Fruit fly (Drosophila melanogaster) whole organism, pupa: ENCODE measurements around the gene CG14840.

Experiments used
- CG15710 ChIP-seq: fragments of 200-800 bp; sonication (Bioruptor generic); optimal IDR thresholded peaks from 2 replicates; lab custom pipeline; 2018; ENCODE audit warnings: missing biosample characterization, mild to moderate bottlenecking, missing genetic modification characterization, moderate library complexity
- CG32121 ChIP-seq: fragments of 200-800 bp; sonication (Bioruptor generic); IDR thresholded peaks from 2 replicates; pipeline ENCODE4 v1.3.6; 2022; ENCODE audit warnings: missing biosample characterization, missing genetic modification characterization
- CG4496 ChIP-seq: fragments of 200-800 bp; sonication (Bioruptor generic); IDR thresholded peaks from 3 replicates; pipeline ENCODE4 v1.3.6; 2022; ENCODE audit warnings: missing biosample characterization, missing genetic modification characterization
- D1 ChIP-seq: fragments of 200-800 bp; sonication (Bioruptor generic); optimal IDR thresholded peaks from 2 replicates; lab custom pipeline; 2018; ENCODE audit warnings: missing biosample characterization, mild to moderate bottlenecking, missing genetic modification characterization, moderate library complexity
- Ets98B ChIP-seq: fragments of 200-800 bp; sonication (Bioruptor generic); IDR thresholded peaks from 2 replicates; pipeline ENCODE4 v1.3.6; 2022; ENCODE audit warnings: missing biosample characterization, missing genetic modification characterization
- Snoo ChIP-seq: fragments of 200-800 bp; sonication (Bioruptor generic); optimal IDR thresholded peaks from 3 replicates; lab custom pipeline; 2017; ENCODE audit warnings: missing biosample characterization, mild to moderate bottlenecking, missing genetic modification characterization, inconsistent platforms
- fd96Ca ChIP-seq: fragments of 200-800 bp; sonication (Bioruptor generic); IDR thresholded peaks from 3 replicates; pipeline ENCODE4 v1.3.6; 2022; ENCODE audit warnings: missing biosample characterization, missing genetic modification characterization
- gl ChIP-seq: fragments of 200-800 bp; sonication (Bioruptor generic); optimal IDR thresholded peaks from 2 replicates; lab custom pipeline; 2018; ENCODE audit warnings: missing biosample characterization, mild to moderate bottlenecking, missing genetic modification characterization

- TF ChIP-seq Ets98B (GFP tag; lab: Robert Waterston, UW): no peak
- no peak for TF ChIP-seq fd96Ca (GFP tag; lab: Robert Waterston, UW)
- TF ChIP-seq Snoo (tag; lab: Kevin White, UChicago): no peak
- TF ChIP-seq CG4496 (GFP tag; lab: Robert Waterston, UW): no peak
- no peak for TF ChIP-seq gl
- TF ChIP-seq CG15710: no peak
- no peak for TF ChIP-seq D1 (tag; lab: Kevin White, UChicago)
- TF ChIP-seq CG32121 (GFP tag; lab: Robert Waterston, UW): no peak
These were observed 5.2 kb downstream of the CG14840 start, which contains the start of gene CG43179 for dm6 chr3R:14255808-14256207.
